Worm (Caenorhabditis elegans) whole organism, L2 larva: ENCODE data around the gene iscu-1.
A peak's percentile ranks its signal among the peaks of the same experiment; 100 is the strongest.

Source experiments
- C34F6.9 ChIP-seq: fragments of 150-350 bp; optimal IDR thresholded peaks from 2 replicates; lab custom pipeline; 2014; ENCODE audit warnings: missing biosample characterization, missing genetic modification characterization
- F13H6.1 ChIP-seq: sonication (generic microtip); optimal IDR thresholded peaks from 2 replicates; lab custom pipeline; 2016; ENCODE audit warnings: missing genetic modification characterization, missing compliant biosample characterization
- Y55F3AM.14 ChIP-seq: fragments of 200-800 bp; sonication (Bioruptor generic); optimal IDR thresholded peaks from 2 replicates; lab custom pipeline; 2018; ENCODE audit warnings: mild to moderate bottlenecking, missing genetic modification characterization, missing compliant biosample characterization
- aly-2 ChIP-seq: fragments of 150-350 bp; optimal IDR thresholded peaks from 2 replicates; lab custom pipeline; 2014; ENCODE audit warnings: missing biosample characterization, missing genetic modification characterization
- ama-1 ChIP-seq: fragments of 150-350 bp; optimal IDR thresholded peaks from 2 replicates; lab custom pipeline; 2018; ENCODE audit warnings: inconsistent platforms
- ceh-16 ChIP-seq: fragments of 150-350 bp; optimal IDR thresholded peaks from 2 replicates; lab custom pipeline; 2014; ENCODE audit warnings: missing biosample characterization, missing genetic modification characterization
- crh-2 ChIP-seq: sonication (generic microtip); optimal IDR thresholded peaks from 2 replicates; lab custom pipeline; 2017; ENCODE audit warnings: missing biosample characterization, missing genetic modification characterization
- egl-27 ChIP-seq: sonication (generic microtip); optimal IDR thresholded peaks from 3 replicates; lab custom pipeline; 2017; ENCODE audit warnings: missing biosample characterization, missing genetic modification reagents, missing genetic modification characterization
- elt-1 ChIP-seq: fragments of 150-350 bp; optimal IDR thresholded peaks from 2 replicates; lab custom pipeline; 2014; ENCODE audit warnings: missing biosample characterization, missing genetic modification characterization
- elt-3 ChIP-seq: sonication (generic microtip); optimal IDR thresholded peaks from 2 replicates; lab custom pipeline; 2017; ENCODE audit warnings: missing biosample characterization, missing genetic modification characterization
- fos-1 ChIP-seq: fragments of 150-350 bp; optimal IDR thresholded peaks from 2 replicates; lab custom pipeline; 2014; ENCODE audit warnings: missing biosample characterization, missing genetic modification characterization
- gmeb-1 ChIP-seq: fragments of 150-350 bp; optimal IDR thresholded peaks from 2 replicates; lab custom pipeline; 2014; ENCODE audit warnings: missing biosample characterization, missing genetic modification characterization
- lin-11 ChIP-seq: fragments of 150-350 bp; sonication (generic microtip); optimal IDR thresholded peaks from 2 replicates; lab custom pipeline; 2014; ENCODE audit warnings: missing biosample characterization, missing genetic modification characterization, inconsistent platforms, mixed read lengths
- lin-13 ChIP-seq: fragments of 150-350 bp; optimal IDR thresholded peaks from 2 replicates; lab custom pipeline; 2014; ENCODE audit warnings: missing biosample characterization, missing genetic modification reagents, missing genetic modification characterization
- lin-39 ChIP-seq: fragments of 150-350 bp; optimal IDR thresholded peaks from 2 replicates; lab custom pipeline; 2014; ENCODE audit warnings: missing biosample characterization, missing genetic modification reagents, missing genetic modification characterization
- lsy-2 ChIP-seq, 2 experiments: fragments of 150-350 bp in 1 of 2; sonication (generic microtip) in 1 of 2; optimal IDR thresholded peaks; 2 replicates each; lab custom pipeline; 2014 to 2017; ENCODE audit warnings: missing biosample characterization in 2 of 2, missing genetic modification characterization in 2 of 2
- mab-5 ChIP-seq: fragments of 150-350 bp; optimal IDR thresholded peaks from 2 replicates; lab custom pipeline; 2014; ENCODE audit warnings: missing biosample characterization, missing genetic modification characterization
- mdl-1 ChIP-seq, 2 experiments: fragments of 150-350 bp in 1 of 2; sonication (generic microtip) in 1 of 2; optimal IDR thresholded peaks; 2 replicates each; lab custom pipeline; 2017; ENCODE audit warnings: missing biosample characterization in 2 of 2, missing genetic modification characterization in 2 of 2
- nhr-10 ChIP-seq: sonication (generic microtip); optimal IDR thresholded peaks from 2 replicates; lab custom pipeline; 2017; ENCODE audit warnings: missing biosample characterization, missing genetic modification characterization
- nhr-129 ChIP-seq: fragments of 150-350 bp; optimal IDR thresholded peaks from 2 replicates; lab custom pipeline; 2014; ENCODE audit warnings: missing biosample characterization, missing genetic modification characterization
- nhr-21 ChIP-seq: fragments of 150-350 bp; optimal IDR thresholded peaks from 2 replicates; lab custom pipeline; 2014; ENCODE audit warnings: missing biosample characterization, missing genetic modification characterization
- nhr-23 ChIP-seq: fragments of 150-350 bp; optimal IDR thresholded peaks from 2 replicates; lab custom pipeline; 2014; ENCODE audit warnings: missing biosample characterization, missing genetic modification reagents, missing genetic modification characterization
- nhr-237 ChIP-seq: fragments of 150-350 bp; optimal IDR thresholded peaks from 2 replicates; lab custom pipeline; 2014; ENCODE audit warnings: missing biosample characterization, missing genetic modification characterization
- nhr-25 ChIP-seq: fragments of 150-350 bp; sonication (generic microtip); optimal IDR thresholded peaks from 3 replicates; lab custom pipeline; 2014; ENCODE audit warnings: missing biosample characterization, missing genetic modification characterization
- nhr-6 ChIP-seq: fragments of 150-350 bp; optimal IDR thresholded peaks from 2 replicates; lab custom pipeline; 2014; ENCODE audit warnings: missing biosample characterization, missing genetic modification characterization
- nhr-77 ChIP-seq: fragments of 150-350 bp; optimal IDR thresholded peaks from 2 replicates; lab custom pipeline; 2014; ENCODE audit warnings: missing biosample characterization, missing genetic modification characterization
- peb-1 ChIP-seq: fragments of 150-350 bp; optimal IDR thresholded peaks from 2 replicates; lab custom pipeline; 2014; ENCODE audit warnings: missing biosample characterization, missing genetic modification characterization
- sem-4 ChIP-seq: fragments of 150-350 bp; optimal IDR thresholded peaks from 2 replicates; lab custom pipeline; 2014; ENCODE audit warnings: missing biosample characterization, missing genetic modification reagents, missing genetic modification characterization
- sma-3 ChIP-seq: sonication (generic microtip); optimal IDR thresholded peaks from 2 replicates; lab custom pipeline; 2016; ENCODE audit warnings: missing genetic modification reagents, missing genetic modification characterization, missing compliant biosample characterization
- snpc-4 ChIP-seq: fragments of 150-350 bp; optimal IDR thresholded peaks from 2 replicates; lab custom pipeline; 2014; ENCODE audit warnings: missing biosample characterization, missing genetic modification characterization
- unc-55 ChIP-seq: fragments of 150-350 bp; sonication (generic microtip); optimal IDR thresholded peaks from 3 replicates; lab custom pipeline; 2014; ENCODE audit warnings: missing biosample characterization, missing genetic modification reagents, missing genetic modification characterization
- unc-62 ChIP-seq: fragments of 150-350 bp; optimal IDR thresholded peaks from 2 replicates; lab custom pipeline; 2014; ENCODE audit warnings: missing biosample characterization, missing genetic modification reagents, missing genetic modification characterization
- ztf-1 ChIP-seq: fragments of 200-800 bp; sonication (Bioruptor generic); conservative IDR thresholded peaks from 2 replicates; pipeline ENCODE4 v1.3.6; 2022; ENCODE audit warnings: missing genetic modification characterization, missing compliant biosample characterization
- ztf-11 ChIP-seq: sonication (generic microtip); optimal IDR thresholded peaks from 2 replicates; lab custom pipeline; 2017; ENCODE audit warnings: missing biosample characterization, missing genetic modification characterization
- ztf-4 ChIP-seq: fragments of 150-350 bp; optimal IDR thresholded peaks from 2 replicates; lab custom pipeline; 2014; ENCODE audit warnings: missing biosample characterization, missing genetic modification characterization

The iscu-1 gene

ce11 chrIV:13776745-13777144, 7.0 kb upstream of the iscu-1 start:
- TF ChIP-seq lin-13 (GFP tag; lab: Kevin White, UChicago) (no peak), lin-11 (tag; lab: Kevin White, UChicago) (no peak), unc-62 (GFP tag; lab: Kevin White, UChicago) (no peak), C34F6.9 (tag; lab: Kevin White, UChicago) (no peak), ztf-11 (tag; lab: Kevin White, UChicago) (no peak), F13H6.1 (tag; lab: Kevin White, UChicago) (no peak), nhr-129 (no peak), ceh-16 (no peak), sem-4 (tag; lab: Kevin White, UChicago) (no peak), gmeb-1 (tag; lab: Kevin White, UChicago) (no peak), lsy-2 (tag; optimal IDR thresholded peaks at IDR 0.05; lab: Kevin White, UChicago) (no peak), nhr-25 (tag; lab: Kevin White, UChicago) (no peak), nhr-10 (tag; lab: Kevin White, UChicago) (no peak), ztf-1 (GFP tag; lab: Robert Waterston, UW) (no peak), ama-1 (lab: Kevin White, UChicago) (no peak), Y55F3AM.14 (GFP tag; lab: Kevin White, UChicago) (no peak), nhr-6 (no peak), nhr-237 (tag; lab: Kevin White, UChicago) (no peak), nhr-21 (tag; lab: Kevin White, UChicago) (no peak)

ce11 chrIV:13777480-13777879, 6.3 kb upstream of the iscu-1 start, which contains the start of gene rpl-18:
Gene rpl-18 (plus strand): TSS chrIV:13777865.
- TF ChIP-seq ama-1 (lab: Kevin White, UChicago) (peak; percentile 17), Y55F3AM.14 (GFP tag; lab: Kevin White, UChicago) (no peak), nhr-25 (tag; lab: Kevin White, UChicago) (peak; percentile 61), lin-39 (tag; lab: Kevin White, UChicago) (no peak), unc-55 (peak; percentile 90), nhr-21 (tag; lab: Kevin White, UChicago) (peak; percentile 36), aly-2 (tag; lab: Kevin White, UChicago) (no peak), peb-1 (tag; lab: Kevin White, UChicago) (no peak), F13H6.1 (tag; lab: Kevin White, UChicago) (peak; percentile 40), nhr-129 (peak; percentile 91), egl-27 (no peak), gmeb-1 (tag; lab: Kevin White, UChicago) (peak; percentile 73), elt-1 (tag; lab: Kevin White, UChicago) (no peak), lsy-2 (tag; optimal IDR thresholded peaks at IDR 0.05; lab: Kevin White, UChicago) (peak; percentile 57 to 92), sem-4 (tag; lab: Kevin White, UChicago) (peak; percentile 27), snpc-4 (tag; lab: Kevin White, UChicago) (peak; percentile 71), lin-11 (tag; lab: Kevin White, UChicago) (peak; percentile 60), fos-1 (tag; lab: Kevin White, UChicago) (peak; percentile 36), C34F6.9 (tag; lab: Kevin White, UChicago) (peak; percentile 84), ztf-4 (peak; percentile 56), lin-13 (GFP tag; lab: Kevin White, UChicago) (peak; percentile 72), sma-3 (peak; percentile 71), nhr-77 (no peak), ceh-16 (no peak), crh-2 (tag; lab: Kevin White, UChicago) (peak; percentile 55), mdl-1 (tag; optimal IDR thresholded peaks at IDR 0.05; lab: Kevin White, UChicago) (no peak), ztf-11 (tag; lab: Kevin White, UChicago) (no peak), nhr-23 (tag; lab: Kevin White, UChicago) (no peak), elt-3 (tag; lab: Kevin White, UChicago) (no peak)

- TF ChIP-seq nhr-237 (tag; lab: Kevin White, UChicago), result no peak
- TF ChIP-seq ama-1 (lab: Kevin White, UChicago), result peak; percentile 9
- no peak for TF ChIP-seq crh-2 (tag; lab: Kevin White, UChicago)
- TF ChIP-seq, all 48 proteins: peak for 1
These were observed 5.1 kb upstream of the iscu-1 start, which contains the start of gene gly-10 for ce11 chrIV:13778710-13779109. Gene gly-10 (plus strand): TSS chrIV:13779096.

ce11 chrIV:13782319-13782718, 1.4 kb upstream of the iscu-1 start:
- TF ChIP-seq nhr-129, result no peak
- no peak for TF ChIP-seq unc-62 (GFP tag; lab: Kevin White, UChicago)
- TF ChIP-seq nhr-21 (tag; lab: Kevin White, UChicago), result no peak
- no peak for TF ChIP-seq mab-5
- TF ChIP-seq egl-27, result no peak
- no peak for TF ChIP-seq elt-1 (tag; lab: Kevin White, UChicago)
